Worm (Caenorhabditis elegans) whole organism, L1 larva: ENCODE data around the gene nhr-20.

ENCODE experiments used
- F16B12.6 ChIP-seq: fragments of 150-350 bp; optimal IDR thresholded peaks from 2 replicates; lab custom pipeline; 2014; ENCODE audit warnings: missing biosample characterization, missing genetic modification characterization
- aly-2 ChIP-seq: fragments of 150-350 bp; optimal IDR thresholded peaks from 2 replicates; lab custom pipeline; 2014; ENCODE audit warnings: missing biosample characterization, missing genetic modification characterization
- blmp-1 ChIP-seq: fragments of 150-350 bp; optimal IDR thresholded peaks from 2 replicates; lab custom pipeline; 2014; ENCODE audit warnings: missing biosample characterization, missing genetic modification characterization
- ceh-63 ChIP-seq: fragments of 200-800 bp; sonication (Bioruptor generic); optimal IDR thresholded peaks from 2 replicates; lab custom pipeline; 2018; ENCODE audit warnings: mild to moderate bottlenecking, missing genetic modification characterization, missing compliant biosample characterization
- ceh-8 ChIP-seq: fragments of 200-800 bp; sonication (Bioruptor generic); optimal IDR thresholded peaks from 2 replicates; lab custom pipeline; 2018; ENCODE audit warnings: mild to moderate bottlenecking, missing genetic modification characterization, moderate library complexity, missing compliant biosample characterization
- ceh-88 ChIP-seq: fragments of 200-800 bp; sonication (Bioruptor generic); IDR thresholded peaks from 2 replicates; pipeline ENCODE4 v1.3.6; 2022; ENCODE audit warnings: missing genetic modification characterization, missing compliant biosample characterization
- ceh-90 ChIP-seq: sonication (generic microtip); optimal IDR thresholded peaks from 2 replicates; lab custom pipeline; 2016; ENCODE audit warnings: missing genetic modification characterization, missing compliant biosample characterization
- efl-1 ChIP-seq, 4 experiments: fragments of 150-350 bp; optimal IDR thresholded peaks in 3 of 4; peaks in 1 of 4; 1 replicate in 1 of 4; 2 replicates in 3 of 4; lab custom pipeline; 2014; ENCODE audit warnings: missing biosample characterization in 2 of 4, missing genetic modification characterization in 2 of 4, missing genetic modification reagents in 2 of 4
- egl-13 ChIP-seq: sonication (generic microtip); optimal IDR thresholded peaks from 2 replicates; lab custom pipeline; 2016; ENCODE audit warnings: missing genotype, missing genetic modification reagents, missing genetic modification characterization, missing compliant biosample characterization
- egl-27 ChIP-seq, 2 experiments: fragments of 150-350 bp in 1 of 2; sonication (generic microtip); optimal IDR thresholded peaks; 3 replicates each; lab custom pipeline; 2017 to 2018; ENCODE audit warnings: missing biosample characterization in 2 of 2, missing genetic modification characterization in 2 of 2, missing genetic modification reagents in 2 of 2
- elt-3 ChIP-seq, 6 experiments: fragments of 150-350 bp in 1 of 6; sonication (generic microtip); optimal IDR thresholded peaks; 2 replicates each; lab custom pipeline; 2017 to 2018; ENCODE audit warnings: missing biosample characterization in 6 of 6, missing genetic modification characterization in 6 of 6, inconsistent platforms in 1 of 6
- fkh-8 ChIP-seq: sonication (generic microtip); optimal IDR thresholded peaks from 2 replicates; lab custom pipeline; 2016; ENCODE audit warnings: mild to moderate bottlenecking, missing genetic modification characterization, missing compliant biosample characterization
- hlh-17 ChIP-seq: fragments of 200-800 bp; sonication (Bioruptor generic); optimal IDR thresholded peaks from 2 replicates; lab custom pipeline; 2018; ENCODE audit warnings: missing genetic modification characterization, mild to moderate bottlenecking, missing compliant biosample characterization, moderate library complexity, borderline replicate concordance
- hlh-4 ChIP-seq: sonication (generic microtip); optimal IDR thresholded peaks from 2 replicates; lab custom pipeline; 2016; ENCODE audit warnings: mild to moderate bottlenecking, missing genetic modification characterization, missing compliant biosample characterization
- irx-1 ChIP-seq: sonication (generic microtip); optimal IDR thresholded peaks from 2 replicates; lab custom pipeline; 2016; ENCODE audit warnings: missing genetic modification characterization, missing compliant biosample characterization
- jun-1 ChIP-seq: fragments of 150-350 bp; optimal IDR thresholded peaks from 2 replicates; lab custom pipeline; 2014; ENCODE audit warnings: missing biosample characterization, missing genetic modification reagents, missing genetic modification characterization
- lin-14 ChIP-seq: fragments of 200-800 bp; sonication (Bioruptor generic); optimal IDR thresholded peaks from 2 replicates; lab custom pipeline; 2018; ENCODE audit warnings: mild to moderate bottlenecking, missing genetic modification characterization, moderate library complexity, missing compliant biosample characterization
- lin-15B ChIP-seq: fragments of 150-350 bp; sonication (generic microtip); optimal IDR thresholded peaks from 3 replicates; lab custom pipeline; 2014; ENCODE audit warnings: missing biosample characterization, missing genetic modification characterization
- lin-35 ChIP-seq, 2 experiments: fragments of 150-350 bp; optimal IDR thresholded peaks; 2 replicates each; lab custom pipeline; 2014; ENCODE audit warnings: missing biosample characterization in 2 of 2, missing genetic modification characterization in 2 of 2, missing genetic modification reagents in 2 of 2
- lin-39 ChIP-seq: fragments of 150-350 bp; optimal IDR thresholded peaks from 2 replicates; lab custom pipeline; 2014; ENCODE audit warnings: missing biosample characterization, missing genetic modification reagents, missing genetic modification characterization
- lir-3 ChIP-seq: sonication (generic microtip); optimal IDR thresholded peaks from 2 replicates; lab custom pipeline; 2016; ENCODE audit warnings: mild to moderate bottlenecking, missing genetic modification characterization, moderate library complexity, missing compliant biosample characterization; ENCODE audit not compliant: poor library complexity
- mef-2 ChIP-seq: fragments of 150-350 bp; optimal IDR thresholded peaks from 2 replicates; lab custom pipeline; 2014; ENCODE audit warnings: missing biosample characterization, missing genetic modification characterization
- nhr-12 ChIP-seq: sonication (generic microtip); optimal IDR thresholded peaks from 2 replicates; lab custom pipeline; 2017; ENCODE audit warnings: missing biosample characterization, missing genetic modification characterization
- nhr-19 ChIP-seq: fragments of 200-800 bp; sonication (Bioruptor generic); conservative IDR thresholded peaks from 2 replicates; pipeline ENCODE4 v1.3.6; 2022; ENCODE audit warnings: missing genetic modification characterization, missing compliant biosample characterization
- nhr-20 ChIP-seq: sonication (generic microtip); optimal IDR thresholded peaks from 2 replicates; lab custom pipeline; 2016; ENCODE audit warnings: mild to moderate bottlenecking, missing genetic modification characterization, missing compliant biosample characterization
- nhr-77 ChIP-seq: fragments of 150-350 bp; optimal IDR thresholded peaks from 2 replicates; lab custom pipeline; 2014; ENCODE audit warnings: missing biosample characterization, missing genetic modification characterization
- nhr-85 ChIP-seq: sonication (generic microtip); peaks from one replicate; lab custom pipeline; 2016; ENCODE audit warnings: missing genetic modification characterization, inconsistent platforms, missing compliant biosample characterization
- nhr-90 ChIP-seq: sonication (generic microtip); optimal IDR thresholded peaks from 2 replicates; lab custom pipeline; 2016; ENCODE audit warnings: mild to moderate bottlenecking, missing genetic modification characterization, missing compliant biosample characterization; ENCODE audit not compliant: poor library complexity
- pag-3 ChIP-seq: sonication (generic microtip); optimal IDR thresholded peaks from 2 replicates; lab custom pipeline; 2017; ENCODE audit warnings: missing genetic modification characterization, mild to moderate bottlenecking, missing compliant biosample characterization, antibody characterized with exemption, borderline replicate concordance; ENCODE audit not compliant: insufficient read depth
- pax-3 ChIP-seq: fragments of 200-800 bp; sonication (Bioruptor generic); optimal IDR thresholded peaks from 2 replicates; lab custom pipeline; 2018; ENCODE audit warnings: mild to moderate bottlenecking, missing genetic modification characterization, moderate library complexity, missing compliant biosample characterization
- snu-23 ChIP-seq: sonication (generic microtip); optimal IDR thresholded peaks from 2 replicates; lab custom pipeline; 2016; ENCODE audit warnings: missing genetic modification characterization, missing compliant biosample characterization
- sox-4 ChIP-seq: sonication (generic microtip); optimal IDR thresholded peaks from 2 replicates; lab custom pipeline; 2016; ENCODE audit warnings: missing genetic modification characterization, missing compliant biosample characterization
- sptf-1 ChIP-seq: fragments of 150-350 bp; optimal IDR thresholded peaks from 2 replicates; lab custom pipeline; 2014; ENCODE audit warnings: missing biosample characterization, missing genetic modification characterization
- sup-37 ChIP-seq: fragments of 200-800 bp; sonication (Bioruptor generic); optimal IDR thresholded peaks from 2 replicates; lab custom pipeline; 2018; ENCODE audit warnings: mild to moderate bottlenecking, missing genetic modification characterization, missing compliant biosample characterization
- tbx-2 ChIP-seq: sonication (generic microtip); optimal IDR thresholded peaks from 2 replicates; lab custom pipeline; 2016; ENCODE audit warnings: missing genetic modification characterization, missing compliant biosample characterization
- tlp-1 ChIP-seq: fragments of 150-350 bp; optimal IDR thresholded peaks from 2 replicates; lab custom pipeline; 2014; ENCODE audit warnings: missing biosample characterization, missing genetic modification characterization
- unc-98 ChIP-seq: fragments of 200-800 bp; sonication (Bioruptor generic); IDR thresholded peaks from 2 replicates; pipeline ENCODE4 v1.3.6; 2022; ENCODE audit warnings: missing genetic modification characterization, missing compliant biosample characterization
- vab-15 ChIP-seq: sonication (generic microtip); optimal IDR thresholded peaks from 2 replicates; lab custom pipeline; 2017; ENCODE audit warnings: missing genotype, mild to moderate bottlenecking, missing genetic modification characterization, missing compliant biosample characterization
- xbp-1 ChIP-seq: sonication (generic microtip); optimal IDR thresholded peaks from 2 replicates; lab custom pipeline; 2016; ENCODE audit warnings: missing genetic modification characterization, missing compliant biosample characterization
- zip-4 ChIP-seq: fragments of 200-800 bp; sonication (Bioruptor generic); optimal IDR thresholded peaks from 2 replicates; lab custom pipeline; 2018; ENCODE audit warnings: mild to moderate bottlenecking, missing genetic modification characterization, moderate library complexity, missing compliant biosample characterization
- ztf-11 ChIP-seq, 2 experiments: sonication (generic microtip); optimal IDR thresholded peaks; 2 replicates each; lab custom pipeline; 2016 to 2017; ENCODE audit warnings: missing genetic modification characterization in 2 of 2, missing biosample characterization in 1 of 2, missing compliant biosample characterization in 1 of 2

Gene nhr-20

DNA sequence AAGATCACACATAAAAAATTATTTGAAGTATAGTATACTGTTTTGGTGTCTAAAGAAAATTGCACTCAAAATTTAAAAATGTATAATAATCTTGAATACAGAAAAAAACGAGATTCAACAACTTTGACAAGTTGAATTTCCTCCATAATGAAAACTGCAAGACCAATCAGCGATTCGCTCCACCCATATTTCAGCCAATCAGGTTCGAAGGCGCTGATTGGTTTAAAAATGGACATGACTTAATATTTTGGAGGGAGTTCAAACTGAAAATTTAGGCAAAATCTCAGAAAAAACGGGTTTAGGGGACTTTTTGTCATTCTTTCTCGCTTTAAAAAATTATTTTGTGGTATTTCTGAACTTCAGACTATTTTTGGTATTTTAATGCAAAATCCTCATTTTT lies 42.7 kb upstream of the nhr-20 start (continued):
- TF ChIP-seq lir-3 (no peak), aly-2 (tag; lab: Kevin White, UChicago) (no peak), xbp-1 (peak; percentile 47)

DNA sequence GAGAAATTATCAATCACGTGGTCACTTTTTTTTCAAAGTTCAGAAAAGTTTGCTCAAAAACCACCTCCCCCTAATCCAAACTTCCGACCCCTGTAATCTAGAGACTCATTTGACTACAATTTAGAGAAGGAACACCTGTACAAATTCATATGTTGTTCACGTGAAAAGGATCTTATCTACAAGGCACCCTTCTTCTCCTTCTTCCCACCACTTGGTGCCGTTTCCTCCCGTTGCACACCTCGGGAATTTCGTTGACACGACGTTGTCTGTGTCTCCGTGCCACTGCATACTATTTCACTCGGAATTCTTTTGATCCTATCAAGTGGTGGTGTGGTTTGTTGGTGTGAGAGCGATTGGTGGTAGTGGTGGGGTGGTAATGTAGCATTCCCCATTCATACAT lies 41.5 kb upstream of the nhr-20 start:
- TF ChIP-seq snu-23 (GFP tag; lab: Kevin White, UChicago): no peak
- TF ChIP-seq elt-3 (tag; optimal IDR thresholded peaks at IDR 0.05; lab: Kevin White, UChicago): no peak
- TF ChIP-seq sox-4 (tag; lab: Kevin White, UChicago): no peak
- no peak for TF ChIP-seq egl-27 (tag; optimal IDR thresholded peaks at IDR 0.05; lab: Kevin White, UChicago)
- TF ChIP-seq ceh-88 (GFP tag; lab: Robert Waterston, UW): no peak
- peak; percentile 12 for TF ChIP-seq lin-14
- no peak for TF ChIP-seq hlh-17 (GFP tag; lab: Kevin White, UChicago)
- TF ChIP-seq tlp-1 (tag; lab: Kevin White, UChicago): no peak
- no peak for TF ChIP-seq nhr-12 (tag; lab: Kevin White, UChicago)
- no peak for TF ChIP-seq efl-1 (optimal IDR thresholded peaks at IDR 0.05; lab: Kevin White, UChicago)
- TF ChIP-seq efl-1 (GFP tag; optimal IDR thresholded peaks at IDR 0.05 in 1 of 2; lab: Kevin White, UChicago): peak in 1 of 2 experiments; percentile 49
- no peak for TF ChIP-seq unc-98 (GFP tag; lab: Robert Waterston, UW)
- TF ChIP-seq ceh-63: no peak
- TF ChIP-seq nhr-77 (tag; lab: Kevin White, UChicago): no peak
- no peak for TF ChIP-seq nhr-90 (tag; lab: Kevin White, UChicago)
- TF ChIP-seq, all 84 proteins: peak for 2

- TF ChIP-seq nhr-19 (GFP tag; lab: Robert Waterston, UW) (no peak), ceh-8 (GFP tag; lab: Kevin White, UChicago) (no peak), ztf-11 (tag; optimal IDR thresholded peaks at IDR 0.05; lab: Kevin White, UChicago) (no peak), pag-3 (tag; lab: Kevin White, UChicago) (no peak), unc-98 (GFP tag; lab: Robert Waterston, UW) (no peak), vab-15 (tag; lab: Kevin White, UChicago) (no peak), jun-1 (no peak), tbx-2 (tag; lab: Kevin White, UChicago) (no peak), fkh-8 (tag; lab: Kevin White, UChicago) (no peak), lin-14 (no peak), sptf-1 (tag; lab: Kevin White, UChicago) (no peak), irx-1 (tag; lab: Kevin White, UChicago) (no peak), nhr-20 (tag; lab: Kevin White, UChicago) (no peak), mef-2 (no peak), zip-4 (no peak), egl-13 (tag; lab: Kevin White, UChicago) (no peak), lin-15B (no peak), F16B12.6 (tag; lab: Kevin White, UChicago) (no peak)
Observed at ce11 chrIII:4272864-4273263, 39.8 kb upstream of the nhr-20 start.

DNA sequence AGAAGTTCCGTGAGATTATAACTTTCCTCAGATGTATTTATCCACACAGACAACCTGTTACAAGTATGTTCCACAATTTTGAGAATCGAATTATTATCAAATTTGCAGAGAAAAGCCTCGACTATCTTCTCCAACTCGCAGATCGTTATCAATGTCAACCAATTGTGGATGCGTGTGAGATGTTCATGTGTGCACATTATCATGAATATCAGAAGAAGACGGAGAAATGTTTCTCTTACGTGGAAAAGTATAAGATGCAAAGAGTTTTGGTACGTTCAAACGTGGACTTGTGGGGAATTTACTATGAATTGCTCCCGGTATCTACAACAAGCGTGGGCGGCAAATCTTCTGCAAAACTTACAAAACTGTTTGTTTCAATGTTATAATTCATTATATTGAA lies 38.0 kb upstream of the nhr-20 start:
- TF ChIP-seq blmp-1 (no peak), lin-39 (no peak), lin-35 (GFP tag; optimal IDR thresholded peaks at IDR 0.05; lab: Kevin White, UChicago) (no peak), nhr-85 (tag; lab: Kevin White, UChicago) (no peak), sup-37 (GFP tag; lab: Kevin White, UChicago) (no peak), hlh-4 (no peak), ceh-90 (tag; lab: Kevin White, UChicago) (no peak), nhr-77 (tag; lab: Kevin White, UChicago) (no peak), pax-3 (tag; lab: Kevin White, UChicago) (no peak), egl-27 (tag; optimal IDR thresholded peaks at IDR 0.05; lab: Kevin White, UChicago) (no peak)
